Fruit fly (Drosophila melanogaster) whole organism, embryonic: ENCODE data around the gene CG11699.
A peak's percentile ranks its signal among the peaks of the same experiment; 100 is the strongest.

Experiments used
- Abd-B ChIP-seq: fragments of 200-800 bp; sonication (Bioruptor generic); optimal IDR thresholded peaks from 2 replicates; lab custom pipeline; 2018; ENCODE audit warnings: missing biosample characterization, mild to moderate bottlenecking, missing genetic modification characterization, moderate library complexity
- Bteb2 ChIP-seq: fragments of 200-800 bp; sonication (Bioruptor generic); optimal IDR thresholded peaks from 2 replicates; lab custom pipeline; 2016; ENCODE audit warnings: missing biosample characterization, missing genetic modification characterization
- CG12071 ChIP-seq: fragments of 200-800 bp; sonication (Bioruptor generic); optimal IDR thresholded peaks from 3 replicates; lab custom pipeline; 2018; ENCODE audit warnings: missing biosample characterization, mild to moderate bottlenecking, missing genetic modification characterization
- CG12155 ChIP-seq: fragments of 200-800 bp; sonication (Bioruptor generic); optimal IDR thresholded peaks from 3 replicates; lab custom pipeline; 2016; ENCODE audit warnings: missing biosample characterization, missing genetic modification characterization
- CG13296 ChIP-seq: fragments of 200-800 bp; sonication (Bioruptor generic); optimal IDR thresholded peaks from 3 replicates; lab custom pipeline; 2018; ENCODE audit warnings: missing biosample characterization, mild to moderate bottlenecking, missing genetic modification characterization
- CG13624 ChIP-seq: fragments of 200-800 bp; sonication (Bioruptor generic); optimal IDR thresholded peaks from 2 replicates; lab custom pipeline; 2016; ENCODE audit warnings: missing biosample characterization, missing genetic modification characterization
- CG18476 ChIP-seq: fragments of 200-800 bp; sonication (Bioruptor generic); optimal IDR thresholded peaks from 2 replicates; lab custom pipeline; 2016; ENCODE audit warnings: missing biosample characterization, mild to moderate bottlenecking, missing genetic modification characterization
- CG18599 ChIP-seq: fragments of 200-800 bp; sonication (Bioruptor generic); optimal IDR thresholded peaks from 3 replicates; lab custom pipeline; 2017; ENCODE audit warnings: missing biosample characterization, missing genetic modification characterization, mild to moderate bottlenecking, moderate library complexity, missing genetic modification reagents
- CG2199 ChIP-seq: fragments of 200-800 bp; sonication (Bioruptor generic); IDR thresholded peaks from 3 replicates; pipeline ENCODE4 v1.3.6; 2022; ENCODE audit warnings: missing biosample characterization, missing genetic modification characterization
- CG31388 ChIP-seq: fragments of 200-800 bp; sonication (Bioruptor generic); optimal IDR thresholded peaks from 2 replicates; lab custom pipeline; 2016; ENCODE audit warnings: missing biosample characterization, missing genetic modification characterization
- CG33213 ChIP-seq: fragments of 200-800 bp; sonication (Bioruptor generic); optimal IDR thresholded peaks from 3 replicates; lab custom pipeline; 2016; ENCODE audit warnings: missing biosample characterization, missing genetic modification characterization
- CG4424 ChIP-seq: fragments of 200-800 bp; sonication (Bioruptor generic); optimal IDR thresholded peaks from 3 replicates; lab custom pipeline; 2016; ENCODE audit warnings: missing biosample characterization, missing genetic modification characterization
- CG6791 ChIP-seq: fragments of 200-800 bp; sonication (Bioruptor generic); IDR thresholded peaks from 3 replicates; pipeline ENCODE4 v1.3.6; 2022; ENCODE audit warnings: missing biosample characterization, missing genetic modification characterization; ENCODE audit not compliant: partially characterized antibody
- CG7372 ChIP-seq: fragments of 200-800 bp; sonication (Bioruptor generic); IDR thresholded peaks from 2 replicates; pipeline ENCODE4 v1.3.6; 2022; ENCODE audit warnings: missing biosample characterization, missing genetic modification characterization
- CG9215 ChIP-seq: fragments of 200-800 bp; sonication (Bioruptor generic); IDR thresholded peaks from 2 replicates; pipeline ENCODE4 v1.3.6; 2022; ENCODE audit warnings: missing biosample characterization, missing genetic modification characterization
- CG9932 ChIP-seq: fragments of 200-800 bp; sonication (Bioruptor generic); IDR thresholded peaks from 2 replicates; pipeline ENCODE4 v1.3.6; 2022; ENCODE audit warnings: missing biosample characterization, missing genetic modification characterization
- Camta ChIP-seq: fragments of 200-800 bp; sonication (Bioruptor generic); optimal IDR thresholded peaks from 2 replicates; lab custom pipeline; 2016; ENCODE audit warnings: missing biosample characterization, missing genetic modification characterization
- Dek ChIP-seq: fragments of 200-800 bp; sonication (Bioruptor generic); optimal IDR thresholded peaks from 3 replicates; lab custom pipeline; 2019; ENCODE audit warnings: missing biosample characterization, mild to moderate bottlenecking, missing genetic modification characterization, moderate library complexity
- Fer2 ChIP-seq: fragments of 200-800 bp; sonication (Bioruptor generic); optimal IDR thresholded peaks from 2 replicates; lab custom pipeline; 2018; ENCODE audit warnings: missing biosample characterization, mild to moderate bottlenecking, missing genetic modification characterization, moderate library complexity
- HLH4C ChIP-seq: fragments of 200-800 bp; sonication (Bioruptor generic); IDR thresholded peaks from 3 replicates; pipeline ENCODE4 v1.3.6; 2022; ENCODE audit warnings: missing biosample characterization, missing genetic modification characterization; ENCODE audit not compliant: partially characterized antibody
- Hey ChIP-seq: fragments of 200-800 bp; sonication (Bioruptor generic); optimal IDR thresholded peaks from 3 replicates; lab custom pipeline; 2018; ENCODE audit warnings: missing biosample characterization, mild to moderate bottlenecking, missing genetic modification characterization
- HmgD ChIP-seq: fragments of 200-800 bp; sonication (Bioruptor generic); optimal IDR thresholded peaks from 3 replicates; lab custom pipeline; 2016; ENCODE audit warnings: missing biosample characterization, missing genetic modification characterization
- Lhr ChIP-seq: fragments of 200-800 bp; sonication (Bioruptor generic); optimal IDR thresholded peaks from 3 replicates; lab custom pipeline; 2017; ENCODE audit warnings: mild to moderate bottlenecking, missing biosample characterization, missing genetic modification reagents, missing genetic modification characterization
- Max ChIP-seq: fragments of 200-800 bp; sonication (Bioruptor generic); optimal IDR thresholded peaks from 2 replicates; lab custom pipeline; 2016; ENCODE audit warnings: missing biosample characterization, mild to moderate bottlenecking, missing genetic modification characterization
- Myb ChIP-seq: fragments of 200-800 bp; sonication (Bioruptor generic); optimal IDR thresholded peaks from 2 replicates; lab custom pipeline; 2016; ENCODE audit warnings: missing biosample characterization, missing genetic modification characterization
- Oaz ChIP-seq: fragments of 200-800 bp; sonication (Bioruptor generic); IDR thresholded peaks from 2 replicates; pipeline ENCODE4 v1.3.6; 2022; ENCODE audit warnings: missing biosample characterization, missing genetic modification characterization
- Sin3A ChIP-seq: fragments of >200 bp; optimal IDR thresholded peaks from 2 replicates; lab custom pipeline; 2018
- ash1 ChIP-seq: fragments of 200-800 bp; sonication (Bioruptor generic); optimal IDR thresholded peaks from 2 replicates; lab custom pipeline; 2018; ENCODE audit warnings: missing biosample characterization, mild to moderate bottlenecking, missing genetic modification characterization
- bsh ChIP-seq, 2 experiments: fragments of 200-800 bp; sonication (Bioruptor generic); optimal IDR thresholded peaks; 2 replicates each; lab custom pipeline; 2017 to 2018; ENCODE audit warnings: mild to moderate bottlenecking in 2 of 2, missing biosample characterization in 2 of 2, missing genetic modification characterization in 2 of 2, moderate library complexity in 1 of 2
- corto ChIP-seq: fragments of 200-800 bp; sonication (Bioruptor generic); optimal IDR thresholded peaks from 2 replicates; lab custom pipeline; 2016; ENCODE audit warnings: missing biosample characterization, mild to moderate bottlenecking, missing genetic modification characterization, moderate library complexity
- emc ChIP-seq: fragments of 200-800 bp; sonication (Bioruptor generic); optimal IDR thresholded peaks from 2 replicates; lab custom pipeline; 2016; ENCODE audit warnings: missing biosample characterization, missing genetic modification characterization
- grau ChIP-seq: fragments of 200-800 bp; optimal IDR thresholded peaks from 3 replicates; lab custom pipeline; 2019; ENCODE audit warnings: missing biosample characterization, mild to moderate bottlenecking, missing genetic modification characterization, moderate library complexity
- ham ChIP-seq: fragments of 200-800 bp; sonication (Bioruptor generic); IDR thresholded peaks from 2 replicates; pipeline ENCODE4 v1.3.6; 2022; ENCODE audit warnings: missing biosample characterization, missing genetic modification characterization
- hkb ChIP-seq, 2 experiments: fragments of 200-800 bp in 1 of 2; fragments of >200 bp in 1 of 2; sonication (Bioruptor generic) in 1 of 2; IDR thresholded peaks in 1 of 2; optimal IDR thresholded peaks in 1 of 2; 2 replicates each; pipeline versions ENCODE4 v1.3.6 to Lab custom; 2017 to 2022; ENCODE audit warnings: missing biosample characterization in 1 of 2, missing genetic modification characterization in 1 of 2
- lbe ChIP-seq: fragments of 200-800 bp; sonication (Bioruptor generic); optimal IDR thresholded peaks from 2 replicates; lab custom pipeline; 2016; ENCODE audit warnings: missing biosample characterization, mild to moderate bottlenecking, missing genetic modification characterization
- mam ChIP-seq: fragments of 200-800 bp; sonication (Bioruptor generic); optimal IDR thresholded peaks from 3 replicates; lab custom pipeline; 2016; ENCODE audit warnings: missing biosample characterization, missing genetic modification characterization
- pb ChIP-seq: fragments of 200-800 bp; sonication (Bioruptor generic); optimal IDR thresholded peaks from 3 replicates; lab custom pipeline; 2016; ENCODE audit warnings: missing biosample characterization, missing genetic modification characterization
- prd ChIP-seq, 3 experiments: fragments of >200 bp in 2 of 3; fragments of 200-800 bp in 1 of 3; sonication (Bioruptor generic) in 1 of 3; optimal IDR thresholded peaks in 2 of 3; IDR thresholded peaks in 1 of 3; 2 replicates in 2 of 3; 3 replicates in 1 of 3; pipeline versions ENCODE4 v1.3.6 to Lab custom; 2017 to 2022; ENCODE audit warnings: missing biosample characterization in 1 of 3, missing genetic modification characterization in 1 of 3
- pros ChIP-seq: fragments of 200-800 bp; sonication (Bioruptor generic); optimal IDR thresholded peaks from 3 replicates; lab custom pipeline; 2019; ENCODE audit warnings: missing biosample characterization, mild to moderate bottlenecking, missing genetic modification characterization, moderate library complexity
- rib ChIP-seq: fragments of 200-800 bp; sonication (Bioruptor generic); IDR thresholded peaks from 2 replicates; pipeline ENCODE4 v1.3.6; 2022; ENCODE audit warnings: missing biosample characterization, missing genetic modification characterization
- slp2 ChIP-seq: fragments of 200-800 bp; sonication (Bioruptor generic); optimal IDR thresholded peaks from 2 replicates; lab custom pipeline; 2016; ENCODE audit warnings: missing biosample characterization, missing genetic modification characterization
- sna ChIP-seq: fragments of 200-800 bp; sonication (Bioruptor generic); IDR thresholded peaks from 2 replicates; pipeline ENCODE4 v1.3.6; 2022; ENCODE audit warnings: missing biosample characterization, missing genetic modification characterization; ENCODE audit not compliant: partially characterized antibody
- stc ChIP-seq: fragments of 200-800 bp; sonication (Bioruptor generic); IDR thresholded peaks from 2 replicates; pipeline ENCODE4 v1.3.6; 2022; ENCODE audit warnings: missing biosample characterization, missing genetic modification characterization
- tna ChIP-seq: fragments of 200-800 bp; sonication (Bioruptor generic); IDR thresholded peaks from 2 replicates; pipeline ENCODE4 v1.3.6; 2022; ENCODE audit warnings: missing biosample characterization, missing genetic modification characterization; ENCODE audit not compliant: partially characterized antibody
- trh ChIP-seq: fragments of 200-800 bp; sonication (Bioruptor generic); optimal IDR thresholded peaks from 2 replicates; lab custom pipeline; 2016; ENCODE audit warnings: missing biosample characterization, missing genetic modification characterization
- vvl ChIP-seq: fragments of 200-800 bp; sonication (Bioruptor generic); IDR thresholded peaks from 2 replicates; pipeline ENCODE4 v1.3.6; 2022; ENCODE audit warnings: missing biosample characterization, missing genetic modification characterization
- z ChIP-seq: fragments of 200-800 bp; sonication (Bioruptor generic); IDR thresholded peaks from 3 replicates; pipeline ENCODE4 v1.3.6; 2022; ENCODE audit warnings: missing biosample characterization, missing genetic modification characterization
- zfh2 ChIP-seq: fragments of 200-800 bp; sonication (Bioruptor generic); optimal IDR thresholded peaks from 2 replicates; lab custom pipeline; 2016; ENCODE audit warnings: missing biosample characterization, missing genetic modification characterization

The CG11699 gene

DNA sequence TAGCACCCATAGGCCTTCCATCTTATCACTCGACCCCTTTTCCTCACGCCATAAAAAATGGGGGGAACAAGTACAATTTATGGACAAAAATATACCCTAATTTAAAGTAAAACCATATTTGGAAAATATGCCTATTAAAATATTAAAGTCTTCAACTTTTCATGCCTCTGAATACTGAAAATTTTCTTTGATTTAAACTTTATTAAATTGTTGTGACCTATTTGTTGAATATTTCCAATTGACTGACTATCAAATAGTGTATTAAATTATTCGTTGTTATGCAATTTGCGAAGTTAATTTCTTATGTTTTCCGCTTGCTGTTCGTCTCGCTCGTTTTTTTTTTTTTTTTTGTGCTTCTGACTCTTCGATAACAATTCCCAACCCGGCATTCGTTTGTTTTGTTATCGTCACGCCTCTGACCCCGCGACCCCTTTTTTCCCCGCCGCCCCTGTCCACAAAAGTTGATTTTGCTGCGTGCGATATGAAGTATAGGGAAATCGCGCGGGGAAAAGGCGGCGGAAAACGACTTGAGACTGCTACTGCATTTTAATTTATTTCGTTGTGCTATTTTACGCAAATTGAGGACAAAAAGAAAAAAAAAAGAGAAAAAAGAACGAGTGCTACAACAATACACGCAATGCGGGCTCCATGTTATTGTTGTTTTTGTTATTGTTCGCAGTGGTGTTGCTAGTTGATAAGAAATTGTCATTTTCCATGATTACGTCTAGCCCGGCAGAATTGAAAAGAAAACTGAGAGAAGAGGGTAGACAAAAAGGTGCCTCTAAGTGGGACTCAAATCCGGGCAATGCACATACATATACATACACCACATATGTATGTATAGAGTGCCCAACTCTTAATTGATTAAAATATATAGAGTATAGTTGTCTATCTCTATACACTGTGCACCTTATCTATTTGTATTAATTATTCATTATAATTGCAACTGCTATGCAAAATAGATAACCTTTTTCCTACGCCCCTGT is 48.6 kb upstream of the CG11699 start (continued):
- TF ChIP-seq CG13296 (GFP tag; lab: Kevin White, UChicago) (peak; percentile 41), corto (GFP tag; lab: Kevin White, UChicago) (no peak), hkb (optimal IDR thresholded peaks at IDR 0.05; lab: Kevin White, UChicago) (no peak), hkb (GFP tag; IDR thresholded peaks at IDR 0.05; lab: Robert Waterston, UW) (peak; percentile 72), HLH4C (GFP tag; lab: Robert Waterston, UW) (no peak), CG9932 (peak; percentile 46), z (no peak), CG12155 (GFP tag; lab: Kevin White, UChicago) (peak; percentile 57), lbe (GFP tag; lab: Kevin White, UChicago) (no peak), CG18476 (peak; percentile 36), Bteb2 (GFP tag; lab: Kevin White, UChicago) (no peak), prd (optimal IDR thresholded peaks at IDR 0.05; lab: Kevin White, UChicago) (no peak), prd (GFP tag; IDR thresholded peaks at IDR 0.05; lab: Robert Waterston, UW) (peak; percentile 49; the same call in 1 of the 3 replicates), Fer2 (tag; lab: Kevin White, UChicago) (no peak), Hey (tag; lab: Kevin White, UChicago) (no peak), CG31388 (GFP tag; lab: Kevin White, UChicago) (no peak), CG4424 (peak; percentile 43), stc (GFP tag; lab: Robert Waterston, UW) (peak; percentile 69; the same call in 1 of the 2 replicates), grau (peak; percentile 74), Myb (GFP tag; lab: Kevin White, UChicago) (peak; percentile 13), pb (GFP tag; lab: Kevin White, UChicago) (no peak), CG9215 (GFP tag; lab: Robert Waterston, UW) (peak; percentile 25; the same call in 1 of the 2 replicates), Camta (peak; percentile 25), CG2199 (GFP tag; lab: Robert Waterston, UW) (no peak), CG33213 (GFP tag; lab: Kevin White, UChicago) (no peak), emc (GFP tag; lab: Kevin White, UChicago) (no peak), mam (GFP tag; lab: Kevin White, UChicago) (peak; percentile 49), Oaz (GFP tag; lab: Robert Waterston, UW) (no peak), pros (GFP tag; lab: Kevin White, UChicago) (no peak), tna (GFP tag; lab: Robert Waterston, UW) (no peak), vvl (GFP tag; lab: Robert Waterston, UW) (peak; percentile 70), rib (GFP tag; lab: Robert Waterston, UW) (no peak), Max (no peak), trh (peak; percentile 13), CG13624 (peak; percentile 40), Dek (tag; lab: Kevin White, UChicago) (peak; percentile 42), sna (GFP tag; lab: Robert Waterston, UW) (no peak), HmgD (GFP tag; lab: Kevin White, UChicago) (no peak), slp2 (GFP tag; lab: Kevin White, UChicago) (no peak), zfh2 (GFP tag; lab: Kevin White, UChicago) (no peak), Lhr (peak; percentile 20), ham (GFP tag; lab: Robert Waterston, UW) (no peak), Abd-B (GFP tag; lab: Kevin White, UChicago) (peak; percentile 50), CG7372 (GFP tag; lab: Robert Waterston, UW) (peak; percentile 36; the same call in 1 of the 2 replicates), CG12071 (GFP tag; lab: Kevin White, UChicago) (peak; percentile 31), Sin3A (lab: Kevin White, UChicago) (no peak), CG6791 (GFP tag; lab: Robert Waterston, UW) (no peak), CG18599 (GFP tag; lab: Kevin White, UChicago) (peak; percentile 69), bsh (GFP tag; optimal IDR thresholded peaks at IDR 0.05; lab: Kevin White, UChicago) (peak in 1 of 2 experiments; percentile 82), ash1 (no peak)
